Worm (Caenorhabditis elegans) whole organism, L4 larva: Measurements from ENCODE around the gene trx-5.

Source experiments
- aly-2 ChIP-seq: sonication (generic microtip); optimal IDR thresholded peaks from 2 replicates; lab custom pipeline; 2018; ENCODE audit warnings: missing biosample characterization, missing genetic modification characterization
- mdl-1 ChIP-seq, 2 experiments: fragments of 150-350 bp in 1 of 2; sonication (generic microtip) in 1 of 2; optimal IDR thresholded peaks; 2 replicates each; lab custom pipeline; 2014 to 2017; ENCODE audit warnings: missing biosample characterization in 2 of 2, missing genetic modification characterization in 2 of 2
- spr-3 ChIP-seq: fragments of 200-800 bp; sonication (Bioruptor generic); optimal IDR thresholded peaks from 2 replicates; lab custom pipeline; 2018; ENCODE audit warnings: mild to moderate bottlenecking, missing genetic modification characterization, missing compliant biosample characterization

ce11 chrV:1553004-1553403 is 18.8 kb upstream of the trx-5 start, which contains the start of gene srsx-8:
- TF ChIP-seq aly-2 (no peak), spr-3 (GFP tag; lab: Kevin White, UChicago) (no peak), mdl-1 (tag; optimal IDR thresholded peaks at IDR 0.05; lab: Kevin White, UChicago) (no peak)
